Worm (Caenorhabditis elegans): ENCODE data around the gene F19B6.1.

- TF ChIP-seq ceh-30 (tag; optimal IDR thresholded peaks at IDR 0.05) (no peak), nfya-1 (tag; optimal IDR thresholded peaks at IDR 0.05) (no peak), fkh-10 (GFP tag; optimal IDR thresholded peaks at IDR 0.05) (no peak), pha-2 (tag; optimal IDR thresholded peaks at IDR 0.05) (no peak), pax-1 (tag; optimal IDR thresholded peaks at IDR 0.05) (no peak), unc-55 (GFP tag; optimal IDR thresholded peaks at IDR 0.05) (no peak), elt-2 (tag; optimal IDR thresholded peaks at IDR 0.05) (no peak), ceh-19 (GFP tag; optimal IDR thresholded peaks at IDR 0.05) (no peak)
Observed at ce11 chrIV:12287628-12288027, 48.2 kb downstream of the F19B6.1 start, which contains the start of gene erl-1.
